Worm (Caenorhabditis elegans): ENCODE data around the gene R01B10.3.

DNA sequence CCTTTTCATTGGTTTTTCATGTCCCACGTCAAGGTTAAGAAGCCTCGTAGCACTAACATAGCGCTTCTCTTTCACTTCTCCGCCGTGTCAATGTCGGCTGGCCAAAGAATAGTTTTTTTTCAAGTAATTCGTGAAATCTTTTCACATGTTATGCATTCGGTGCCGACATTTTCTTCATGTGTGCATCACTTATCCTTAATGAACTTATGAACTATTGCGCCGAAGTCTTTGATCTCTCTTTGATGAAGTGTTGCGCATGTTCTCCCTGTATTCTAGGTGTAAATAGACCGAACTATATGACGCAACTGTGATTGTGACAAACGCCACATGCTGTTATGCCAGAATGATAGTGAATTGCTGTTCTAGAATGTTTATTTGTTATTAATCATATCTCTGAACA, 22.9 kb downstream of the R01B10.3 start:
- TF ChIP-seq lin-13 (GFP tag; optimal IDR thresholded peaks at IDR 0.05) = no peak
- TF ChIP-seq nhr-23 (tag; optimal IDR thresholded peaks at IDR 0.05) = no peak
- TF ChIP-seq elt-3 (tag; optimal IDR thresholded peaks at IDR 0.05) = no peak
- no peak for TF ChIP-seq unc-62 (GFP tag; optimal IDR thresholded peaks at IDR 0.05)
- TF ChIP-seq unc-55 (GFP tag; optimal IDR thresholded peaks at IDR 0.05) = no peak
- no peak for TF ChIP-seq nhr-11 (tag; optimal IDR thresholded peaks at IDR 0.05)
- TF ChIP-seq mdl-1 (tag; optimal IDR thresholded peaks at IDR 0.05) = no peak
- TF ChIP-seq aly-2 (tag; optimal IDR thresholded peaks at IDR 0.05) = no peak
- peak; percentile 46 for TF ChIP-seq nhr-21 (tag; optimal IDR thresholded peaks at IDR 0.05)
